Fruit fly (Drosophila melanogaster) whole organism, pupa: ENCODE measurements around the gene CG9106.

Experiments
- CG10348 ChIP-seq: fragments of 200-800 bp; sonication (Bioruptor generic); IDR thresholded peaks from 2 replicates; pipeline ENCODE4 v1.3.6; 2022; ENCODE audit warnings: missing biosample characterization, missing genetic modification characterization
- CG12605 ChIP-seq: fragments of 200-800 bp; sonication (Bioruptor generic); IDR thresholded peaks from 2 replicates; pipeline ENCODE4 v1.3.6; 2022; ENCODE audit warnings: missing biosample characterization, missing genetic modification characterization
- CG13204 ChIP-seq: fragments of 200-800 bp; sonication (Bioruptor generic); optimal IDR thresholded peaks from 2 replicates; lab custom pipeline; 2018; ENCODE audit warnings: missing biosample characterization, mild to moderate bottlenecking, missing genetic modification characterization, moderate library complexity
- CG4496 ChIP-seq: fragments of 200-800 bp; sonication (Bioruptor generic); IDR thresholded peaks from 3 replicates; pipeline ENCODE4 v1.3.6; 2022; ENCODE audit warnings: missing biosample characterization, missing genetic modification characterization
- CG9948 ChIP-seq: fragments of 200-800 bp; sonication (Bioruptor generic); optimal IDR thresholded peaks from 2 replicates; lab custom pipeline; 2018; ENCODE audit warnings: missing biosample characterization, mild to moderate bottlenecking, missing genetic modification characterization, moderate library complexity
- D1 ChIP-seq: fragments of 200-800 bp; sonication (Bioruptor generic); optimal IDR thresholded peaks from 2 replicates; lab custom pipeline; 2018; ENCODE audit warnings: missing biosample characterization, mild to moderate bottlenecking, missing genetic modification characterization, moderate library complexity
- EcR ChIP-seq: fragments of 200-800 bp; sonication (Bioruptor generic); optimal IDR thresholded peaks from 3 replicates; lab custom pipeline; 2019; ENCODE audit warnings: missing biosample characterization, missing genetic modification characterization, mild to moderate bottlenecking, moderate library complexity, missing genetic modification reagents
- Ets98B ChIP-seq: fragments of 200-800 bp; sonication (Bioruptor generic); IDR thresholded peaks from 2 replicates; pipeline ENCODE4 v1.3.6; 2022; ENCODE audit warnings: missing biosample characterization, missing genetic modification characterization
- Pif1A ChIP-seq: fragments of 200-800 bp; sonication (Bioruptor generic); optimal IDR thresholded peaks from 3 replicates; lab custom pipeline; 2016; ENCODE audit warnings: missing biosample characterization, missing genetic modification characterization
- Pif1B ChIP-seq: fragments of 200-800 bp; sonication (Bioruptor generic); optimal IDR thresholded peaks from 3 replicates; lab custom pipeline; 2016; ENCODE audit warnings: missing biosample characterization, missing genetic modification characterization
- Snoo ChIP-seq: fragments of 200-800 bp; sonication (Bioruptor generic); optimal IDR thresholded peaks from 3 replicates; lab custom pipeline; 2017; ENCODE audit warnings: missing biosample characterization, mild to moderate bottlenecking, missing genetic modification characterization, inconsistent platforms
- gl ChIP-seq: fragments of 200-800 bp; sonication (Bioruptor generic); optimal IDR thresholded peaks from 2 replicates; lab custom pipeline; 2018; ENCODE audit warnings: missing biosample characterization, mild to moderate bottlenecking, missing genetic modification characterization

DNA sequence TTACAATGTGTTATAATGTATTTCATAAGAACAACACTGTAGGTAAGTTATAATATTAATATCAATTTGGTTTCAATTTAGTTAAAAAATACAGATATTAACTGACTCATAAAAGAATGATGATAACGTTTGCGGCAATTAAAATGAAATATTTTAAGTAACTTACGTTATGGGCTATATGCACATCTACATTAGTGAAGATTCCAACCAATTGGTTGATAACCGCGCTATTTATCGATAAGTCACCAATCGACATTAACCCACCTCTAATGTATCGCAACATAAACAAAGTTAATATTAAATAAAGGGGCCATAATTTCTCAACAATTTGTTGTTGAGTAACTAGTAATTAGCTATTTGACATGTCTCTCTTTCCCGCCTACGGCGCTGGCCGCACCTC, 20.6 kb upstream of the CG9106 start, which contains the start of gene CG5877:
- no peak for TF ChIP-seq CG4496 (GFP tag; lab: Robert Waterston, UW)
- no peak for TF ChIP-seq CG13204
- no peak for TF ChIP-seq gl (tag; lab: Kevin White, UChicago)
- TF ChIP-seq Ets98B = no peak
- TF ChIP-seq CG9948 = no peak
- TF ChIP-seq Snoo (tag; lab: Kevin White, UChicago) = no peak
- no peak for TF ChIP-seq EcR (GFP tag; lab: Kevin White, UChicago)
- TF ChIP-seq CG10348 (GFP tag; lab: Robert Waterston, UW) = no peak
- no peak for TF ChIP-seq Pif1A (GFP tag; lab: Kevin White, UChicago)
- TF ChIP-seq Pif1B (GFP tag; lab: Kevin White, UChicago) = no peak
- TF ChIP-seq CG12605 (GFP tag; lab: Robert Waterston, UW) = no peak
- TF ChIP-seq D1 (tag; lab: Kevin White, UChicago) = no peak
